Worm (Caenorhabditis elegans) whole organism, late embryonic: ENCODE data around the gene F56D6.19.

Source experiments
- F13H6.1 ChIP-seq: sonication (generic microtip); optimal IDR thresholded peaks from 2 replicates; lab custom pipeline; 2016; ENCODE audit warnings: missing genetic modification characterization, missing compliant biosample characterization
- K02D7.2 ChIP-seq: sonication (generic microtip); optimal IDR thresholded peaks from 2 replicates; lab custom pipeline; 2017; ENCODE audit warnings: mild to moderate bottlenecking, missing genetic modification characterization, missing compliant biosample characterization
- T23F11.4 ChIP-seq: fragments of 200-800 bp; sonication (Bioruptor generic); optimal IDR thresholded peaks from 2 replicates; lab custom pipeline; 2018; ENCODE audit warnings: mild to moderate bottlenecking, missing genetic modification characterization, missing compliant biosample characterization
- Y22D7AL.16 ChIP-seq: sonication (generic microtip); optimal IDR thresholded peaks from 2 replicates; lab custom pipeline; 2016; ENCODE audit warnings: missing genetic modification characterization, missing compliant biosample characterization
- ahr-1 ChIP-seq: sonication (generic microtip); optimal IDR thresholded peaks from 2 replicates; lab custom pipeline; 2016; ENCODE audit warnings: missing genetic modification characterization, missing compliant biosample characterization
- ceh-2 ChIP-seq: sonication (generic microtip); optimal IDR thresholded peaks from 2 replicates; lab custom pipeline; 2016; ENCODE audit warnings: missing genotype, missing genetic modification characterization, missing compliant biosample characterization
- ceh-22 ChIP-seq: sonication (generic microtip); optimal IDR thresholded peaks from 2 replicates; lab custom pipeline; 2017; ENCODE audit warnings: missing biosample characterization, missing genetic modification characterization
- ceh-24 ChIP-seq: sonication (generic microtip); optimal IDR thresholded peaks from 2 replicates; lab custom pipeline; 2016; ENCODE audit warnings: mild to moderate bottlenecking, missing genetic modification characterization, missing compliant biosample characterization
- ceh-31 ChIP-seq: sonication (generic microtip); optimal IDR thresholded peaks from 2 replicates; lab custom pipeline; 2016; ENCODE audit warnings: missing genetic modification characterization, missing compliant biosample characterization
- ceh-45 ChIP-seq: fragments of 200-800 bp; sonication (Bioruptor generic); IDR thresholded peaks from 2 replicates; pipeline ENCODE4 v1.3.6; 2022; ENCODE audit warnings: missing genetic modification reagents, missing genetic modification characterization, missing compliant biosample characterization
- ceh-9 ChIP-seq: sonication (generic microtip); optimal IDR thresholded peaks from 2 replicates; lab custom pipeline; 2016; ENCODE audit warnings: mild to moderate bottlenecking, missing genetic modification characterization, inconsistent platforms, missing compliant biosample characterization
- che-1 ChIP-seq: sonication (generic microtip); optimal IDR thresholded peaks from 2 replicates; lab custom pipeline; 2016; ENCODE audit warnings: mild to moderate bottlenecking, missing genetic modification characterization, missing compliant biosample characterization
- elt-2 ChIP-seq: sonication (generic microtip); optimal IDR thresholded peaks from 2 replicates; lab custom pipeline; 2016; ENCODE audit warnings: missing genetic modification reagents, missing genetic modification characterization, missing compliant biosample characterization
- fax-1 ChIP-seq: sonication (generic microtip); optimal IDR thresholded peaks from 2 replicates; lab custom pipeline; 2016; ENCODE audit warnings: missing genotype, missing genetic modification characterization, missing compliant biosample characterization
- fkh-10 ChIP-seq: fragments of 150-350 bp; optimal IDR thresholded peaks from 2 replicates; lab custom pipeline; 2014; ENCODE audit warnings: missing biosample characterization, missing genetic modification reagents, missing genetic modification characterization
- hlh-13 ChIP-seq: fragments of 200-800 bp; sonication (Bioruptor generic); optimal IDR thresholded peaks from 2 replicates; lab custom pipeline; 2018; ENCODE audit warnings: mild to moderate bottlenecking, missing genetic modification characterization, missing compliant biosample characterization
- hlh-15 ChIP-seq: sonication (generic microtip); optimal IDR thresholded peaks from 2 replicates; lab custom pipeline; 2016; ENCODE audit warnings: missing genetic modification characterization, missing compliant biosample characterization
- hlh-30 ChIP-seq: sonication (generic microtip); optimal IDR thresholded peaks from 2 replicates; lab custom pipeline; 2017; ENCODE audit warnings: antibody characterized with exemption, missing genetic modification characterization, missing compliant biosample characterization; ENCODE audit not compliant: insufficient read depth
- hlh-6 ChIP-seq: sonication (generic microtip); optimal IDR thresholded peaks from 2 replicates; lab custom pipeline; 2016; ENCODE audit warnings: missing genotype, missing genetic modification characterization, missing compliant biosample characterization
- lin-11 ChIP-seq: fragments of 200-800 bp; sonication (Bioruptor generic); optimal IDR thresholded peaks from 2 replicates; lab custom pipeline; 2018; ENCODE audit warnings: mild to moderate bottlenecking, missing genetic modification characterization, missing compliant biosample characterization
- madf-2 ChIP-seq: sonication (generic microtip); optimal IDR thresholded peaks from 2 replicates; lab custom pipeline; 2017; ENCODE audit warnings: missing genetic modification characterization, missing compliant biosample characterization
- nfya-1 ChIP-seq: sonication (generic microtip); optimal IDR thresholded peaks from 2 replicates; lab custom pipeline; 2017; ENCODE audit warnings: missing genetic modification characterization, mild to moderate bottlenecking, missing compliant biosample characterization, antibody characterized with exemption, moderate library complexity
- nhr-11 ChIP-seq: fragments of 150-350 bp; optimal IDR thresholded peaks from 2 replicates; lab custom pipeline; 2014; ENCODE audit warnings: missing biosample characterization, missing genetic modification characterization
- nhr-232 ChIP-seq: sonication (generic microtip); optimal IDR thresholded peaks from 2 replicates; lab custom pipeline; 2016; ENCODE audit warnings: missing genetic modification characterization, missing compliant biosample characterization
- npax-4 ChIP-seq: sonication (generic microtip); optimal IDR thresholded peaks from 2 replicates; lab custom pipeline; 2016; ENCODE audit warnings: missing genetic modification characterization, missing compliant biosample characterization
- pag-3 ChIP-seq: sonication (generic microtip); optimal IDR thresholded peaks from 2 replicates; lab custom pipeline; 2016; ENCODE audit warnings: missing compliant biosample characterization, missing genetic modification characterization, borderline replicate concordance
- pax-1 ChIP-seq: fragments of 150-350 bp; optimal IDR thresholded peaks from 2 replicates; lab custom pipeline; 2014; ENCODE audit warnings: missing biosample characterization, missing genetic modification characterization
- pha-2 ChIP-seq: sonication (generic microtip); optimal IDR thresholded peaks from 2 replicates; lab custom pipeline; 2017; ENCODE audit warnings: mild to moderate bottlenecking, missing genetic modification characterization, missing compliant biosample characterization
- pha-4 ChIP-seq: fragments of 150-350 bp; optimal IDR thresholded peaks from 2 replicates; lab custom pipeline; 2018; ENCODE audit warnings: missing biosample characterization, missing genetic modification reagents, missing genetic modification characterization
- pros-1 ChIP-seq: fragments of 150-350 bp; optimal IDR thresholded peaks from 2 replicates; lab custom pipeline; 2014; ENCODE audit warnings: missing biosample characterization, missing genetic modification reagents, missing genetic modification characterization
- rnt-1 ChIP-seq: sonication (generic microtip); optimal IDR thresholded peaks from 2 replicates; lab custom pipeline; 2016; ENCODE audit warnings: missing genetic modification characterization, missing compliant biosample characterization
- sdc-2 ChIP-seq: sonication (generic microtip); optimal IDR thresholded peaks from 2 replicates; lab custom pipeline; 2016; ENCODE audit warnings: missing genotype, missing genetic modification characterization, missing compliant biosample characterization
- sox-4 ChIP-seq: sonication (generic microtip); optimal IDR thresholded peaks from 2 replicates; lab custom pipeline; 2017; ENCODE audit warnings: mild to moderate bottlenecking, missing genetic modification characterization, inconsistent platforms, missing compliant biosample characterization
- tbx-7 ChIP-seq: sonication (generic microtip); optimal IDR thresholded peaks from 2 replicates; lab custom pipeline; 2016; ENCODE audit warnings: missing genotype, missing genetic modification characterization, missing compliant biosample characterization

F56D6.19 gene

DNA sequence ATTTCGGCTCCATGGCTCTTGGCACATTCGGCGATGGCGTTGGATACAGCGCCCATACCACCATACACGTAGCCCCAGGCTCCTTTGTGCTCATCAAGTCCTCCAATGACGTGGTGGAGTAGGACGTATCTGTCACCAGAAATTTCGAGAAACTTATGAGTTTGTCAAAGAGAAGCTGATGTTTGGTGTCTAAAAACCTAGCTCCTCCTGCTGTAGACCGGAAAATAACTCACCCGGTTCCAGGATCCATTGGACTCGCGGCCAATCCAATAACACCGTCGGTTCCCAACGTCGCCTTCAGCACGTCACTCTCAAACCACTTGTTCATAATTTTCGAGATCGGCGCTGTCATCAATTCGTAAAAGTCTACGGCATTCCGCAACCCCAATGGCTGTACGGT, 37.6 kb upstream of the F56D6.19 start:
- TF ChIP-seq ceh-9, result no peak
- TF ChIP-seq nfya-1, result no peak
- no peak for TF ChIP-seq nhr-232 (tag; lab: Kevin White, UChicago)
- no peak for TF ChIP-seq che-1 (tag; lab: Kevin White, UChicago)
- TF ChIP-seq hlh-13, result no peak
- TF ChIP-seq rnt-1 (tag; lab: Kevin White, UChicago), result no peak
- TF ChIP-seq hlh-30 (tag; lab: Kevin White, UChicago), result no peak
- no peak for TF ChIP-seq madf-2 (tag; lab: Kevin White, UChicago)
- no peak for TF ChIP-seq fkh-10 (GFP tag; lab: Kevin White, UChicago)
- no peak for TF ChIP-seq fax-1 (tag; lab: Kevin White, UChicago)
- no peak for TF ChIP-seq sdc-2 (tag; lab: Kevin White, UChicago)
- TF ChIP-seq ceh-22, result no peak
- no peak for TF ChIP-seq ahr-1 (tag; lab: Kevin White, UChicago)
- TF ChIP-seq pros-1, result no peak
- no peak for TF ChIP-seq K02D7.2
- TF ChIP-seq pha-2 (tag; lab: Kevin White, UChicago), result no peak
- no peak for TF ChIP-seq ceh-2 (tag; lab: Kevin White, UChicago)
- no peak for TF ChIP-seq pax-1 (tag; lab: Kevin White, UChicago)
- no peak for TF ChIP-seq T23F11.4 (GFP tag; lab: Kevin White, UChicago)

DNA sequence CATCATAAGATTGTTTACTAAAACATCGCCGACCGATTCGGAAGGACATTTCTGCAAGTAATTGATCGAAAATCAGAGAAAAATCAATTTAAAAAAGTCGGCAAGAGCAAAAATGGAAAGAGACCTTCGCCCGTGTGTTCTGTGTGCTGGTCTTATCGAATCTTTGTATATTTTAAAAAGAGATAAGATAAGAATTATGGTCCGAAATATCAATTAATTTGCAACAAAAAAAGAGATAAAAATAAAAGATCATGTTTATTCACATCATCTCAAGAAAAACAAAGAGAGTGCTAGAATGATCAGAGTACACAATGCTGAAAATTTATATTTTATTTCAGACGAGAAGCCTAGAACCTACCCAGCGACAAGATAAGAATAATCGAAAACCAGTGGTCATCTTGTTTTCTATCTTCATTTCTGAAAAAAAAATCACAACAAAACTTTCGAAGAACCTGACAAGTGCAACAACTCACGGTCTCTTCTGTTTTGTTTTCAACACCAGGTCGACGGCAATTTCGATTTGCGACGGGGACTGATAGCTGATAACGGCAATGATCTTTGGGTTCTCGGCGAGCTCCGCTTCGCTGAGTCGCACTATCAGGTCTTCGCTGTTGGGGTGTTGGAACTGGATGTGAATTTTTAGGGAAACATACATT, 36.2 kb upstream of the F56D6.19 start, which contains the start of gene F37C4.6:
Gene F37C4.6, minus strand, starts transcription at position 51 of the 656 bp plus-strand sequence.
- TF ChIP-seq elt-2 (tag; lab: Kevin White, UChicago) (peak; percentile 71), hlh-6 (tag; lab: Kevin White, UChicago) (no peak)

DNA sequence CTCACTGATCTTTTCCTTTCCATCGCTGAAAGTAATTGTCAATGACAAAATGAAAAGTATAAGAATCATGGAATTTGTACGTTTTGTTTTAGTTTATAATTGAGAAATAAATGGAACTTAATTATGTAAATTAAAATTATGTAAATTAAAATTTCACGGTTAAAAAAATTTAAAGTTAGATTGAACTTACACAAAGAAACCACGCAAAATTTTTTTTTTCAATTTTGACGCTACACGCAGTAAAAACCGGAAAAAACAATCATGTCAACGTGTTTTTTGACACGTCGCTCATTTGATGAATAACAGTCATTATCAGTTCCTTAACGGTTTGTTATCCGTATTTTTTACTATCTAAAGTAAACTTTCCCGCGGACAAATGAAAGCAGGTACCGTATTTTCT, 33.4 kb upstream of the F56D6.19 start, which contains the start of the genes F37C4.8 and oac-23:
Gene F37C4.8, minus strand, starts transcription at position 101 of the 400 bp plus-strand sequence.
Gene oac-23, plus strand, starts transcription at position 323 of the 400 bp plus-strand sequence.
- no peak for TF ChIP-seq ceh-31 (tag; lab: Kevin White, UChicago)
- no peak for TF ChIP-seq ceh-45 (GFP tag; lab: Robert Waterston, UW)
- no peak for TF ChIP-seq che-1 (tag; lab: Kevin White, UChicago)
- no peak for TF ChIP-seq tbx-7 (tag; lab: Kevin White, UChicago)
- no peak for TF ChIP-seq hlh-15 (tag; lab: Kevin White, UChicago)
- no peak for TF ChIP-seq lin-11 (tag; lab: Kevin White, UChicago)
- no peak for TF ChIP-seq nhr-11 (tag; lab: Kevin White, UChicago)
- no peak for TF ChIP-seq nfya-1
- no peak for TF ChIP-seq ahr-1 (tag; lab: Kevin White, UChicago)
- no peak for TF ChIP-seq ceh-24 (tag; lab: Kevin White, UChicago)
- no peak for TF ChIP-seq pha-4 (tag; lab: Kevin White, UChicago)
- no peak for TF ChIP-seq ceh-2 (tag; lab: Kevin White, UChicago)
- TF ChIP-seq fkh-10 (GFP tag; lab: Kevin White, UChicago), result no peak

DNA sequence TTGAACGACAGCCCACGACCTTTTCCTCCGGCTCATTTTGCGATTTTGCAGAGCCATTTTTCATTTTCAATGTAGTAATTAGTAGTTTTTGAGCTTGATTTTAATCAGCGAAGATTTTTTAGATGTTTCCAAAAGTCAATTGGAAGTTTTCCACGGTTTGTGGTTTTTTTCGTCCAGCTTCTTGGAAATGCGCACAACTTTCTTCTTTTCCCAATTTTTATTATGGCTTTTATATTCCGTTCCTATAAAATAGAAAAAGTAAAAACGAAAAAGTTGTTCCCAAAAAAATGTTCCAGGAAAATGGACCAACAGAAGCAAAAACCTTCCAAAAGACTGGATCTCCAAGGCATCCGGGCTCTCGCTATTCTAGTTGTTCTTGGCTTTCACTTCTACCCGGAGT, 29.2 kb upstream of the F56D6.19 start, which contains the start of gene oac-22:
Gene oac-22, plus strand, starts transcription at position 301 of the 400 bp plus-strand sequence.
- TF ChIP-seq Y22D7AL.16 (no peak), hlh-13 (no peak), F13H6.1 (no peak), pha-4 (tag; lab: Kevin White, UChicago) (no peak), pag-3 (tag; lab: Kevin White, UChicago) (no peak), npax-4 (tag; lab: Kevin White, UChicago) (no peak), sox-4 (tag; lab: Kevin White, UChicago) (no peak)
